Fruit fly (Drosophila melanogaster): Measurements from ENCODE around the gene CG31546.
A peak's percentile ranks its signal among the peaks of the same experiment; 100 is the strongest.

Gene CG31546

dm6 chr3R:5599521-5600360, 35.7 kb downstream of the CG31546 start:
- no peak for TF ChIP-seq CG10348 (GFP tag; IDR thresholded peaks at IDR 0.05)
- no peak for TF ChIP-seq CG8159 (tag; optimal IDR thresholded peaks at IDR 0.05)
- TF ChIP-seq CG8301 (tag; optimal IDR thresholded peaks at IDR 0.05) = no peak
- no peak for TF ChIP-seq CG13204 (GFP tag; optimal IDR thresholded peaks at IDR 0.05)
- TF ChIP-seq fd96Ca (GFP tag; IDR thresholded peaks at IDR 0.05) = no peak
- no peak for TF ChIP-seq CG9948 (tag; optimal IDR thresholded peaks at IDR 0.05)
- TF ChIP-seq Pif1A (GFP tag; optimal IDR thresholded peaks at IDR 0.05) = no peak
- no peak for TF ChIP-seq CG14655 (GFP tag; optimal IDR thresholded peaks at IDR 0.05)
- TF ChIP-seq CG15710 (tag; optimal IDR thresholded peaks at IDR 0.05) = no peak

- 0 out of 2 replicates have a peak, but pooled peaks have one; percentile 20 for TF ChIP-seq CG12605 (GFP tag; IDR thresholded peaks at IDR 0.05)
- TF ChIP-seq EcR (GFP tag; optimal IDR thresholded peaks at IDR 0.05) = no peak
- TF ChIP-seq CG34367 (tag; optimal IDR thresholded peaks at IDR 0.05) = no peak
- TF ChIP-seq CG14655 (GFP tag; optimal IDR thresholded peaks at IDR 0.05) = no peak
- no peak for TF ChIP-seq CG4496 (GFP tag; IDR thresholded peaks at IDR 0.05)
- TF ChIP-seq CG9948 (tag; optimal IDR thresholded peaks at IDR 0.05) = no peak
- no peak for TF ChIP-seq D1 (tag; optimal IDR thresholded peaks at IDR 0.05)
Observed at dm6 chr3R:5594878-5595277, 40.5 kb downstream of the CG31546 start.

- TF ChIP-seq Pif1A (GFP tag; optimal IDR thresholded peaks at IDR 0.05) = no peak
- TF ChIP-seq CG4496 (GFP tag; IDR thresholded peaks at IDR 0.05) = 0 out of 3 replicates have a peak, but pooled peaks have one; percentile 34
- TF ChIP-seq EcR (GFP tag; optimal IDR thresholded peaks at IDR 0.05) = peak; percentile 30
Observed at dm6 chr3R:5592009-5592572, 43.3 kb downstream of the CG31546 start.

dm6 chr3R:5591398-5591853, 44.0 kb downstream of the CG31546 start, which contains the start of the genes noi and Vha26:
noi (minus strand) TSS chr3R:5591459.
Vha26 (plus strand) TSS chr3R:5591763.
- TF ChIP-seq CG15710 (tag; optimal IDR thresholded peaks at IDR 0.05) (peak; percentile 15), D1 (tag; optimal IDR thresholded peaks at IDR 0.05) (no peak)

- TF ChIP-seq Ets98B (GFP tag; IDR thresholded peaks at IDR 0.05) (no peak), rn (GFP tag; IDR thresholded peaks at IDR 0.05) (no peak), Snoo (tag; optimal IDR thresholded peaks at IDR 0.05) (no peak), EcR (GFP tag; optimal IDR thresholded peaks at IDR 0.05) (no peak), CG10348 (GFP tag; IDR thresholded peaks at IDR 0.05) (no peak), CG14655 (GFP tag; optimal IDR thresholded peaks at IDR 0.05) (no peak), CG17806 (tag; optimal IDR thresholded peaks at IDR 0.05) (no peak), CG8159 (tag; optimal IDR thresholded peaks at IDR 0.05) (no peak), CG15710 (tag; optimal IDR thresholded peaks at IDR 0.05) (no peak), D1 (tag; optimal IDR thresholded peaks at IDR 0.05) (no peak), CG9948 (tag; optimal IDR thresholded peaks at IDR 0.05) (no peak)
Observed at dm6 chr3R:5588573-5588972, 46.9 kb downstream of the CG31546 start, which contains the start of gene PolZ2. PolZ2 (plus strand) TSS chr3R:5588873.

dm6 chr3R:5587863-5588519, 47.4 kb downstream of the CG31546 start, which contains the start of gene CG2926:
CG2926 (minus strand) TSS chr3R:5588380.
- TF ChIP-seq CG17806 (tag; optimal IDR thresholded peaks at IDR 0.05) (no peak), CG8301 (tag; optimal IDR thresholded peaks at IDR 0.05) (no peak), rn (GFP tag; IDR thresholded peaks at IDR 0.05) (0 out of 2 replicates have a peak, but pooled peaks have one; percentile 12), Pif1A (GFP tag; optimal IDR thresholded peaks at IDR 0.05) (no peak), CG4496 (GFP tag; IDR thresholded peaks at IDR 0.05) (0 out of 3 replicates have a peak, but pooled peaks have one; percentile 46), gl (tag; optimal IDR thresholded peaks at IDR 0.05) (no peak), CG12605 (GFP tag; IDR thresholded peaks at IDR 0.05) (0 out of 2 replicates have a peak, but pooled peaks have one; percentile 32), Ets98B (GFP tag; IDR thresholded peaks at IDR 0.05) (peak; percentile 19; the same call in 1 of the 2 replicates), CG9948 (tag; optimal IDR thresholded peaks at IDR 0.05) (no peak), CG14655 (GFP tag; optimal IDR thresholded peaks at IDR 0.05) (no peak), D1 (tag; optimal IDR thresholded peaks at IDR 0.05) (no peak), CG13204 (GFP tag; optimal IDR thresholded peaks at IDR 0.05) (no peak), CG8159 (tag; optimal IDR thresholded peaks at IDR 0.05) (no peak), CG10348 (GFP tag; IDR thresholded peaks at IDR 0.05) (no peak), CG32121 (GFP tag; IDR thresholded peaks at IDR 0.05) (0 out of 2 replicates have a peak, but pooled peaks have one; percentile 32)

Measured in whole organism, pupa.